Fruit fly (Drosophila melanogaster) whole organism, embryonic: Measurements from ENCODE around the gene sing.
A peak's percentile ranks its signal among the peaks of the same experiment; 100 is the strongest.

Experiments used
- Antp ChIP-seq: fragments of 200-800 bp; sonication (Bioruptor generic); optimal IDR thresholded peaks from 3 replicates; lab custom pipeline; 2016; ENCODE audit warnings: missing biosample characterization, missing genetic modification characterization
- CG11456 ChIP-seq: fragments of 200-800 bp; sonication (Bioruptor generic); IDR thresholded peaks from 3 replicates; pipeline ENCODE4 v1.3.6; 2022; ENCODE audit warnings: missing biosample characterization, missing genetic modification characterization
- CG11560 ChIP-seq: fragments of 200-800 bp; sonication (Bioruptor generic); IDR thresholded peaks from 3 replicates; pipeline ENCODE4 v1.3.6; 2022; ENCODE audit warnings: missing biosample characterization, missing genetic modification characterization
- CG13296 ChIP-seq: fragments of 200-800 bp; sonication (Bioruptor generic); optimal IDR thresholded peaks from 3 replicates; lab custom pipeline; 2018; ENCODE audit warnings: missing biosample characterization, mild to moderate bottlenecking, missing genetic modification characterization
- CG13424 ChIP-seq: fragments of 200-800 bp; sonication (Bioruptor generic); optimal IDR thresholded peaks from 2 replicates; lab custom pipeline; 2019; ENCODE audit warnings: missing biosample characterization, mild to moderate bottlenecking, missing genetic modification characterization, moderate library complexity
- CG14965 ChIP-seq: fragments of 200-800 bp; sonication (Bioruptor generic); optimal IDR thresholded peaks from 2 replicates; lab custom pipeline; 2016; ENCODE audit warnings: missing biosample characterization, missing genetic modification characterization, borderline replicate concordance
- CG16779 ChIP-seq: fragments of 200-800 bp; sonication (Bioruptor generic); IDR thresholded peaks from 2 replicates; pipeline ENCODE4 v1.3.6; 2022; ENCODE audit warnings: missing biosample characterization, missing genetic modification characterization
- CG16863 ChIP-seq: fragments of 200-800 bp; sonication (Bioruptor generic); optimal IDR thresholded peaks from 3 replicates; lab custom pipeline; 2016; ENCODE audit warnings: missing biosample characterization, missing genetic modification characterization
- CG17186 ChIP-seq: fragments of 200-800 bp; sonication (Bioruptor generic); optimal IDR thresholded peaks from 3 replicates; lab custom pipeline; 2017; ENCODE audit warnings: missing biosample characterization, missing genetic modification reagents, missing genetic modification characterization
- CG17385 ChIP-seq: fragments of 200-800 bp; sonication (Bioruptor generic); optimal IDR thresholded peaks from 3 replicates; lab custom pipeline; 2018; ENCODE audit warnings: missing biosample characterization, mild to moderate bottlenecking, missing genetic modification characterization
- CG18619 ChIP-seq: fragments of 200-800 bp; sonication (Bioruptor generic); optimal IDR thresholded peaks from 3 replicates; lab custom pipeline; 2017; ENCODE audit warnings: missing biosample characterization, mild to moderate bottlenecking, missing genetic modification characterization
- CG18764 ChIP-seq: fragments of 200-800 bp; sonication (Bioruptor generic); optimal IDR thresholded peaks from 3 replicates; lab custom pipeline; 2016; ENCODE audit warnings: missing biosample characterization, missing genetic modification characterization
- CG2712 ChIP-seq: fragments of 200-800 bp; optimal IDR thresholded peaks from 3 replicates; lab custom pipeline; 2019; ENCODE audit warnings: missing biosample characterization, mild to moderate bottlenecking, missing genetic modification characterization, moderate library complexity
- CG32767 ChIP-seq: fragments of 200-800 bp; sonication (Bioruptor generic); IDR thresholded peaks from 2 replicates; pipeline ENCODE4 v1.3.6; 2022; ENCODE audit warnings: missing biosample characterization, missing genetic modification characterization
- CG34224 ChIP-seq: fragments of 200-800 bp; sonication (Bioruptor generic); IDR thresholded peaks from 3 replicates; pipeline ENCODE4 v1.3.6; 2022; ENCODE audit warnings: missing biosample characterization, missing genetic modification characterization; ENCODE audit not compliant: partially characterized antibody
- CG3847 ChIP-seq: fragments of 200-800 bp; sonication (Bioruptor generic); IDR thresholded peaks from 2 replicates; pipeline ENCODE4 v1.3.6; 2022; ENCODE audit warnings: missing biosample characterization, missing genetic modification characterization
- CG4424 ChIP-seq: fragments of 200-800 bp; sonication (Bioruptor generic); optimal IDR thresholded peaks from 3 replicates; lab custom pipeline; 2016; ENCODE audit warnings: missing biosample characterization, missing genetic modification characterization
- CG6272 ChIP-seq: fragments of 200-800 bp; sonication (Bioruptor generic); IDR thresholded peaks from 2 replicates; pipeline ENCODE4 v1.3.6; 2022; ENCODE audit warnings: missing biosample characterization, missing genetic modification characterization
- CG7786 ChIP-seq: fragments of 200-800 bp; sonication (Bioruptor generic); optimal IDR thresholded peaks from 2 replicates; lab custom pipeline; 2016; ENCODE audit warnings: missing biosample characterization, missing genetic modification characterization
- CG7928 ChIP-seq: fragments of 200-800 bp; sonication (Bioruptor generic); optimal IDR thresholded peaks from 2 replicates; lab custom pipeline; 2017; ENCODE audit warnings: missing biosample characterization, mild to moderate bottlenecking, missing genetic modification characterization
- CG8359 ChIP-seq: fragments of 200-800 bp; sonication (Bioruptor generic); optimal IDR thresholded peaks from 2 replicates; lab custom pipeline; 2017; ENCODE audit warnings: missing biosample characterization, mild to moderate bottlenecking, missing genetic modification characterization, borderline replicate concordance
- CG8765 ChIP-seq: fragments of 200-800 bp; sonication (Bioruptor generic); IDR thresholded peaks from 2 replicates; pipeline ENCODE4 v1.3.6; 2022; ENCODE audit warnings: missing biosample characterization, missing genetic modification characterization
- CG9437 ChIP-seq: fragments of 200-800 bp; sonication (Bioruptor generic); optimal IDR thresholded peaks from 2 replicates; lab custom pipeline; 2018; ENCODE audit warnings: missing biosample characterization, mild to moderate bottlenecking, missing genetic modification characterization
- CG9797 ChIP-seq: fragments of 200-800 bp; sonication (Bioruptor generic); optimal IDR thresholded peaks from 3 replicates; lab custom pipeline; 2018; ENCODE audit warnings: missing biosample characterization, mild to moderate bottlenecking, missing genetic modification characterization
- HLH4C ChIP-seq: fragments of 200-800 bp; sonication (Bioruptor generic); IDR thresholded peaks from 3 replicates; pipeline ENCODE4 v1.3.6; 2022; ENCODE audit warnings: missing biosample characterization, missing genetic modification characterization; ENCODE audit not compliant: partially characterized antibody
- Hmx ChIP-seq: fragments of 200-800 bp; sonication (Bioruptor generic); optimal IDR thresholded peaks from 2 replicates; lab custom pipeline; 2016; ENCODE audit warnings: missing biosample characterization, missing genetic modification characterization
- PHDP ChIP-seq: fragments of 200-800 bp; sonication (Bioruptor generic); optimal IDR thresholded peaks from 3 replicates; lab custom pipeline; 2018; ENCODE audit warnings: missing biosample characterization, mild to moderate bottlenecking, missing genetic modification characterization, moderate library complexity
- Pdp1 ChIP-seq, 2 experiments: fragments of 200-800 bp; sonication (Bioruptor generic); optimal IDR thresholded peaks; 3 replicates each; lab custom pipeline; 2016; ENCODE audit warnings: missing biosample characterization in 2 of 2, missing genetic modification characterization in 2 of 2, mild to moderate bottlenecking in 1 of 2, moderate library complexity in 1 of 2
- Ravus ChIP-seq: fragments of 200-800 bp; sonication (Bioruptor generic); IDR thresholded peaks from 2 replicates; pipeline ENCODE4 v1.3.6; 2022; ENCODE audit warnings: missing biosample characterization, missing genetic modification characterization
- Side ChIP-seq: fragments of 200-800 bp; sonication (Bioruptor generic); optimal IDR thresholded peaks from 2 replicates; lab custom pipeline; 2016; ENCODE audit warnings: missing biosample characterization, missing genetic modification characterization
- Sin3A ChIP-seq: fragments of >200 bp; optimal IDR thresholded peaks from 2 replicates; lab custom pipeline; 2018
- Taf1 ChIP-seq: fragments of 200-800 bp; sonication (Bioruptor generic); IDR thresholded peaks from 2 replicates; pipeline ENCODE4 v1.3.6; 2022; ENCODE audit warnings: missing biosample characterization, missing genetic modification characterization
- bab2 ChIP-seq: fragments of 200-800 bp; sonication (Bioruptor generic); optimal IDR thresholded peaks from 2 replicates; lab custom pipeline; 2016; ENCODE audit warnings: missing biosample characterization, missing genetic modification characterization
- cg ChIP-seq: fragments of 200-800 bp; sonication (Bioruptor generic); optimal IDR thresholded peaks from 3 replicates; lab custom pipeline; 2019; ENCODE audit warnings: missing biosample characterization, mild to moderate bottlenecking, missing genetic modification characterization, moderate library complexity
- chif ChIP-seq, 2 experiments: fragments of 200-800 bp; sonication (Bioruptor generic); optimal IDR thresholded peaks; 3 replicates each; lab custom pipeline; 2016; ENCODE audit warnings: missing biosample characterization in 2 of 2, missing genetic modification characterization in 2 of 2
- gcm ChIP-seq: fragments of 200-800 bp; sonication (Bioruptor generic); optimal IDR thresholded peaks from 2 replicates; lab custom pipeline; 2019; ENCODE audit warnings: missing biosample characterization, mild to moderate bottlenecking, missing genetic modification characterization, moderate library complexity
- gem ChIP-seq: fragments of 200-800 bp; sonication (Bioruptor generic); optimal IDR thresholded peaks from 2 replicates; lab custom pipeline; 2019; ENCODE audit warnings: missing biosample characterization, mild to moderate bottlenecking, missing genetic modification characterization, moderate library complexity
- peb ChIP-seq: fragments of 200-800 bp; sonication (Bioruptor generic); IDR thresholded peaks from 2 replicates; pipeline ENCODE4 v1.3.6; 2022; ENCODE audit warnings: missing biosample characterization, missing genetic modification characterization
- pfk ChIP-seq: fragments of 200-800 bp; sonication (Bioruptor generic); optimal IDR thresholded peaks from 2 replicates; lab custom pipeline; 2018; ENCODE audit warnings: missing biosample characterization, mild to moderate bottlenecking, missing genetic modification characterization, moderate library complexity
- sima ChIP-seq: fragments of 200-800 bp; sonication (Bioruptor generic); optimal IDR thresholded peaks from 2 replicates; lab custom pipeline; 2016; ENCODE audit warnings: missing biosample characterization, missing genetic modification characterization
- sisA ChIP-seq: fragments of 200-800 bp; sonication (Bioruptor generic); IDR thresholded peaks from 2 replicates; pipeline ENCODE4 v1.3.6; 2022; ENCODE audit warnings: missing biosample characterization, missing genetic modification characterization
- stwl ChIP-seq: fragments of 200-800 bp; sonication (Bioruptor generic); optimal IDR thresholded peaks from 3 replicates; lab custom pipeline; 2018; ENCODE audit warnings: missing biosample characterization, mild to moderate bottlenecking, missing genetic modification characterization, moderate library complexity
- tin ChIP-seq: fragments of 200-800 bp; sonication (Bioruptor generic); optimal IDR thresholded peaks from 3 replicates; lab custom pipeline; 2016; ENCODE audit warnings: missing biosample characterization, missing genetic modification characterization
- ttk ChIP-seq: fragments of 200-800 bp; sonication (Bioruptor generic); IDR thresholded peaks from 2 replicates; pipeline ENCODE4 v2.1.2; 2022; ENCODE audit warnings: missing biosample characterization, missing genetic modification characterization
- tup ChIP-seq: fragments of 200-800 bp; sonication (Bioruptor generic); optimal IDR thresholded peaks from 2 replicates; lab custom pipeline; 2016; ENCODE audit warnings: missing biosample characterization, mild to moderate bottlenecking, missing genetic modification characterization, moderate library complexity
- unc-4 ChIP-seq: fragments of 200-800 bp; sonication (Bioruptor generic); IDR thresholded peaks from 2 replicates; pipeline ENCODE4 v1.3.6; 2022; ENCODE audit warnings: missing biosample characterization, missing genetic modification characterization; ENCODE audit not compliant: partially characterized antibody
- wek ChIP-seq: fragments of 200-800 bp; sonication (Bioruptor generic); optimal IDR thresholded peaks from 3 replicates; lab custom pipeline; 2018; ENCODE audit warnings: missing biosample characterization, mild to moderate bottlenecking, missing genetic modification characterization, moderate library complexity
- zen2 ChIP-seq: fragments of 200-800 bp; sonication (Bioruptor generic); IDR thresholded peaks from 3 replicates; pipeline ENCODE4 v1.3.6; 2022; ENCODE audit warnings: missing biosample characterization, missing genetic modification characterization; ENCODE audit not compliant: partially characterized antibody

sing gene

dm6 chrX:16723203-16724173 lies 44.4 kb downstream of the sing start (continued):
- TF ChIP-seq CG16863 (GFP tag; lab: Kevin White, UChicago) (peak; percentile 19), CG18619 (GFP tag; lab: Kevin White, UChicago) (peak; percentile 81), CG7928 (GFP tag; lab: Kevin White, UChicago) (no peak), CG32767 (GFP tag; lab: Robert Waterston, UW) (peak; percentile 78), CG13424 (tag; lab: Kevin White, UChicago) (peak; percentile 85), CG8765 (GFP tag; lab: Robert Waterston, UW) (no peak), tup (GFP tag; lab: Kevin White, UChicago) (no peak), chif (GFP tag; optimal IDR thresholded peaks at IDR 0.05; lab: Kevin White, UChicago) (peak; percentile 41 to 58), CG4424 (peak; percentile 8), pfk (GFP tag; lab: Kevin White, UChicago) (no peak), CG13296 (peak; percentile 54), cg (GFP tag; lab: Kevin White, UChicago) (peak; percentile 56), CG16779 (no peak), CG34224 (GFP tag; lab: Robert Waterston, UW) (0 out of 3 replicates have a peak, but pooled peaks have one; percentile 17), HLH4C (no peak), CG9797 (no peak), CG7786 (GFP tag; lab: Kevin White, UChicago) (peak; percentile 35), PHDP (peak; percentile 87), sisA (GFP tag; lab: Robert Waterston, UW) (peak; percentile 56), CG3847 (GFP tag; lab: Robert Waterston, UW) (peak; percentile 58), CG2712 (tag; lab: Kevin White, UChicago) (peak; percentile 76), Antp (GFP tag; lab: Kevin White, UChicago) (peak; percentile 4), Sin3A (lab: Kevin White, UChicago) (no peak), ttk (GFP tag; lab: Robert Waterston, UW) (peak; percentile 60), Hmx (GFP tag; lab: Kevin White, UChicago) (no peak), Ravus (peak; percentile 15; the same call in 1 of the 2 replicates), sima (GFP tag; lab: Kevin White, UChicago) (no peak), CG14965 (GFP tag; lab: Kevin White, UChicago) (no peak), CG9437 (GFP tag; lab: Kevin White, UChicago) (peak; percentile 73), CG8359 (GFP tag; lab: Kevin White, UChicago) (no peak), stwl (tag; lab: Kevin White, UChicago) (no peak), bab2 (GFP tag; lab: Kevin White, UChicago) (no peak), CG11560 (tag; lab: Robert Waterston, UW) (no peak), gcm (peak; percentile 71), wek (GFP tag; lab: Kevin White, UChicago) (peak; percentile 8), peb (GFP tag; lab: Robert Waterston, UW) (no peak), CG6272 (GFP tag; lab: Robert Waterston, UW) (no peak), gem (tag; lab: Kevin White, UChicago) (peak; percentile 91), unc-4 (GFP tag; lab: Robert Waterston, UW) (no peak), Pdp1 (GFP tag; optimal IDR thresholded peaks at IDR 0.05; lab: Kevin White, UChicago) (peak; percentile 34 to 35), CG18764 (GFP tag; lab: Kevin White, UChicago) (peak; percentile 10), CG11456 (GFP tag; lab: Robert Waterston, UW) (peak; percentile 53; the same call in 2 of the 3 replicates), zen2 (GFP tag; lab: Robert Waterston, UW) (no peak), tin (peak; percentile 27), CG17385 (GFP tag; lab: Kevin White, UChicago) (peak; percentile 79), CG17186 (GFP tag; lab: Kevin White, UChicago) (no peak), Taf1 (GFP tag; lab: Robert Waterston, UW) (peak; percentile 30; the same call in 1 of the 2 replicates), Side (GFP tag; lab: Kevin White, UChicago) (peak; percentile 24)
